Fruit fly (Drosophila melanogaster): ENCODE results near the gene CG13385.

CG13385 gene

DNA sequence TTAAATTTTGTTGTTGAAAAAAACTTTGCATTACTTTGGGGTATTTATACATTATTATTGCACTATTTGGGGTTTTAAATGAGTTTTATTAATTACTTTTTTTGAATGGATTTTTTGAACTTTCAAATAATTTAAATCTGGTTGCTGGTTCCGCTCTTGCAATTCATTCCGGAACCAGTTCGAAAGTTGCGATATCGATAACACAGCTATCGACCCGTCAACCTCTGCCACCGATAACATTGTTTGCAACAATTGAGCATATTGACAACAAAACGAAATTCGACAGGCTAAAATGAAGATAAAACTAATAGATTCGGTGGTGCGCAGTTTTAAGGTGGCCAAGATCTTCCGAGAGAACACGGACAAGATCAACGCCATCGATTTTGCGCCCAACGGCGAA is 22.2 kb upstream of the CG13385 start, which contains the start of gene Wdr82:
Gene Wdr82 (plus strand): TSS at position 227 of the 400 bp plus-strand sequence.
- TF ChIP-seq rgr (GFP tag; optimal IDR thresholded peaks at IDR 0.05) (no peak), h (GFP tag; optimal IDR thresholded peaks at IDR 0.05) (no peak), HLH106 (tag; optimal IDR thresholded peaks at IDR 0.05) (no peak)

DNA sequence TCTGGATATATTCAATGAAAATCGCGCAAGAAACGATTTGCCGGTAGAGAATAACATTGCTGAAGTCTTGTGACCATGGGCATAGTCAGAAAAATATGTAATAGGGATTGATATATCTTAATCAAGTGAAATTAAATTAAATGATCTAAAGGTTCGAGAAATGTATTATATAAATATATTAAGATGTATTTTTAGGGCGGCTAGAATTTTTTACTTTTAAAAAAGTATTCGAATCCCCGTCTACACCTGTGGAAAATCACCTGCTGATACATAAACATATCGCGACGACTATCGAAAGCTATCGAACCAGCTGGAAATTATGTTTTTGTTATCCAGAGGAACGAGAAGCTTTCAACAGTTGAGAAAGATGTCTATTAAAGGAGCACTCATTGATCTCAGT is 19.7 kb upstream of the CG13385 start, which contains the start of the genes CG13390 and CG17294:
Gene CG13390 (minus strand): TSS at position 81 of the 400 bp plus-strand sequence.
Gene CG17294 (plus strand): TSS at position 319 of the 400 bp plus-strand sequence.
- TF ChIP-seq Jra (GFP tag; optimal IDR thresholded peaks at IDR 0.05) (peak; percentile 98), Hnf4 (GFP tag; optimal IDR thresholded peaks at IDR 0.05) (peak; percentile 99), sage (GFP tag; optimal IDR thresholded peaks at IDR 0.05) (peak; percentile 98), HLH106 (tag; optimal IDR thresholded peaks at IDR 0.05) (peak; percentile 100), Dif (GFP tag; optimal IDR thresholded peaks at IDR 0.05; ENCODE audit: partially characterized antibody) (no peak), CG32264 (GFP tag; optimal IDR thresholded peaks at IDR 0.05) (peak; percentile 95), br (GFP tag; optimal IDR thresholded peaks at IDR 0.05) (peak; percentile 97), Myc (optimal IDR thresholded peaks at IDR 0.05) (no peak), Hr83 (GFP tag; optimal IDR thresholded peaks at IDR 0.05; ENCODE audit: poor library complexity, severe bottlenecking) (peak; percentile 83), brk (GFP tag; optimal IDR thresholded peaks at IDR 0.05) (peak; percentile 99), Vsx2 (GFP tag; optimal IDR thresholded peaks at IDR 0.05; ENCODE audit: partially characterized antibody) (no peak), pan (optimal IDR thresholded peaks at IDR 0.05) (no peak), jim (GFP tag; optimal IDR thresholded peaks at IDR 0.05) (peak; percentile 89), Hr78 (GFP tag; optimal IDR thresholded peaks at IDR 0.05) (no peak), Abd-B (GFP tag; optimal IDR thresholded peaks at IDR 0.05) (no peak), dsf (GFP tag; optimal IDR thresholded peaks at IDR 0.05; ENCODE audit: borderline replicate concordance) (peak; percentile 96), woc (GFP tag; optimal IDR thresholded peaks at IDR 0.05) (peak; percentile 95), lola (GFP tag; optimal IDR thresholded peaks at IDR 0.05) (no peak), GATAd (GFP tag; optimal IDR thresholded peaks at IDR 0.05) (peak; percentile 95), sv (GFP tag; optimal IDR thresholded peaks at IDR 0.05) (peak; percentile 98), h (GFP tag; optimal IDR thresholded peaks at IDR 0.05) (peak; percentile 100), rgr (GFP tag; optimal IDR thresholded peaks at IDR 0.05) (peak; percentile 100), psq (GFP tag; optimal IDR thresholded peaks at IDR 0.05) (peak; percentile 99), Mio (GFP tag; optimal IDR thresholded peaks at IDR 0.05) (peak; percentile 85), ey (GFP tag; optimal IDR thresholded peaks at IDR 0.05) (peak; percentile 97), N (GFP tag; optimal IDR thresholded peaks at IDR 0.05) (no peak), Rel (GFP tag; optimal IDR thresholded peaks at IDR 0.05) (peak; percentile 97), Rel (tag; optimal IDR thresholded peaks at IDR 0.05) (peak; percentile 95), foxo (GFP tag; optimal IDR thresholded peaks at IDR 0.05) (peak; percentile 87 to 100), CrebA (GFP tag; optimal IDR thresholded peaks at IDR 0.05; ENCODE audit: borderline replicate concordance) (no peak), dmrt93B (GFP tag; optimal IDR thresholded peaks at IDR 0.05) (peak; percentile 99), tai (GFP tag; optimal IDR thresholded peaks at IDR 0.05) (no peak), Sp1 (GFP tag; optimal IDR thresholded peaks at IDR 0.05) (peak; percentile 100), usp (GFP tag; optimal IDR thresholded peaks at IDR 0.05) (no peak), fru (GFP tag; optimal IDR thresholded peaks at IDR 0.05) (peak; percentile 99), dl (GFP tag; optimal IDR thresholded peaks at IDR 0.05; ENCODE audit: insufficient read depth in 1 of 2, partially characterized antibody in 2 of 2) (no peak), CG9705 (GFP tag; optimal IDR thresholded peaks at IDR 0.05) (peak; percentile 99), OdsH (GFP tag; optimal IDR thresholded peaks at IDR 0.05) (peak; percentile 99), Dfd (GFP tag; optimal IDR thresholded peaks at IDR 0.05) (no peak)

DNA sequence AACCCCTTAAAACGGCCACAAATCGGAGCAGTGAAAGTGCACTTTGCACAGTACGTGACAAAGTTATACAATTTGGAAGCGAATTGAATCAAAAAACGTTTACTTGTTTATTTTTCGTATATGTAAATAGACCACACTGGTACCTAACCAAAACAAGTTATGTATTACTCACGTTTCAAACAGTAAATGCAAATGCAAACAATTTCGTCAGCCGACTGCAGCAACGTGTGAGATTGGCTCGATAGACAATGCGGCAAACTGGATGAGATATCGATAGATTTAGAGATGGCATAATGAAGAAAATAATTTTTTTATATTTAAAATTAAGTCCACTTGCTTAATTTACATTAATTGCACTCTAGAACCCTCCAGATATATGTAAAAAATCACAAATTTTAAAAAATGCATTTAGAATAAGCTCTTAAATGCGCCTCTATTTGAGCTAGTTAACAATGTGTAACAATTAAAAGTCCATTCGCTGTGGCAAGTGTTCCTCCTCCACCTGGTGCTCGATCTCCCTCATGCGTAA is 14.9 kb upstream of the CG13385 start, which contains the start of gene AlaRS:
Gene AlaRS (minus strand): TSS at position 257 of the 529 bp plus-strand sequence.
- TF ChIP-seq rgr (GFP tag; optimal IDR thresholded peaks at IDR 0.05) (peak; percentile 69), Mio (GFP tag; optimal IDR thresholded peaks at IDR 0.05) (no peak), ey (GFP tag; optimal IDR thresholded peaks at IDR 0.05) (peak; percentile 42), Jra (GFP tag; optimal IDR thresholded peaks at IDR 0.05) (peak; percentile 31), CrebA (GFP tag; optimal IDR thresholded peaks at IDR 0.05; ENCODE audit: borderline replicate concordance) (no peak), OdsH (GFP tag; optimal IDR thresholded peaks at IDR 0.05) (peak; percentile 57), Abd-B (GFP tag; optimal IDR thresholded peaks at IDR 0.05) (no peak), pan (optimal IDR thresholded peaks at IDR 0.05) (no peak), usp (GFP tag; optimal IDR thresholded peaks at IDR 0.05) (no peak), woc (GFP tag; optimal IDR thresholded peaks at IDR 0.05) (peak; percentile 57), sv (GFP tag; optimal IDR thresholded peaks at IDR 0.05) (peak; percentile 30), Hr83 (GFP tag; optimal IDR thresholded peaks at IDR 0.05; ENCODE audit: poor library complexity, severe bottlenecking) (no peak), Sp1 (GFP tag; optimal IDR thresholded peaks at IDR 0.05) (peak; percentile 56), h (GFP tag; optimal IDR thresholded peaks at IDR 0.05) (peak; percentile 76), sage (GFP tag; optimal IDR thresholded peaks at IDR 0.05) (peak; percentile 70), psq (GFP tag; optimal IDR thresholded peaks at IDR 0.05) (peak; percentile 52), HLH106 (tag; optimal IDR thresholded peaks at IDR 0.05) (peak; percentile 53), fru (GFP tag; optimal IDR thresholded peaks at IDR 0.05) (peak; percentile 63), br (GFP tag; optimal IDR thresholded peaks at IDR 0.05) (peak; percentile 42), Hr78 (GFP tag; optimal IDR thresholded peaks at IDR 0.05) (no peak), brk (GFP tag; optimal IDR thresholded peaks at IDR 0.05) (peak; percentile 65), Hnf4 (GFP tag; optimal IDR thresholded peaks at IDR 0.05) (peak; percentile 76), dsf (GFP tag; optimal IDR thresholded peaks at IDR 0.05; ENCODE audit: borderline replicate concordance) (peak; percentile 15), jim (GFP tag; optimal IDR thresholded peaks at IDR 0.05) (no peak), CG9705 (GFP tag; optimal IDR thresholded peaks at IDR 0.05) (peak; percentile 40), Rel (GFP tag; optimal IDR thresholded peaks at IDR 0.05) (no peak), Rel (tag; optimal IDR thresholded peaks at IDR 0.05) (peak; percentile 24), foxo (GFP tag; optimal IDR thresholded peaks at IDR 0.05) (peak in 1 of 2 experiments; percentile 66), Vsx2 (GFP tag; optimal IDR thresholded peaks at IDR 0.05; ENCODE audit: partially characterized antibody) (no peak)

All from whole organism, wandering third instar larva.